Worm (Caenorhabditis elegans) whole organism, L3 larva: ENCODE results near the gene lev-9.

Experiments used
- ceh-82 ChIP-seq: fragments of 150-350 bp; optimal IDR thresholded peaks from 2 replicates; lab custom pipeline; 2014; ENCODE audit warnings: missing biosample characterization, missing genetic modification characterization
- jun-1 ChIP-seq: fragments of 150-350 bp; optimal IDR thresholded peaks from 2 replicates; lab custom pipeline; 2014; ENCODE audit warnings: missing biosample characterization, missing genetic modification reagents, missing genetic modification characterization
- lsy-12 ChIP-seq: sonication (generic microtip); optimal IDR thresholded peaks from 2 replicates; lab custom pipeline; 2016; ENCODE audit warnings: mild to moderate bottlenecking, missing genetic modification characterization, missing compliant biosample characterization
- mdl-1 ChIP-seq: fragments of 150-350 bp; optimal IDR thresholded peaks from 2 replicates; lab custom pipeline; 2014; ENCODE audit warnings: missing biosample characterization, missing genetic modification characterization
- mml-1 ChIP-seq: fragments of 150-350 bp; sonication (generic microtip); optimal IDR thresholded peaks from 3 replicates; lab custom pipeline; 2014; ENCODE audit warnings: missing biosample characterization, missing genetic modification characterization
- nhr-237 ChIP-seq: fragments of 150-350 bp; optimal IDR thresholded peaks from 2 replicates; lab custom pipeline; 2014; ENCODE audit warnings: missing biosample characterization, missing genetic modification characterization
- nhr-28 ChIP-seq: fragments of 150-350 bp; optimal IDR thresholded peaks from 2 replicates; lab custom pipeline; 2014; ENCODE audit warnings: missing biosample characterization, missing genetic modification characterization
- pqm-1 ChIP-seq: fragments of 150-350 bp; optimal IDR thresholded peaks from 2 replicates; lab custom pipeline; 2017; ENCODE audit warnings: missing biosample characterization, missing genetic modification characterization, inconsistent platforms
- skn-1 ChIP-seq: fragments of 150-350 bp; optimal IDR thresholded peaks from 2 replicates; lab custom pipeline; 2014; ENCODE audit warnings: missing biosample characterization, missing genetic modification characterization
- unc-39 ChIP-seq: sonication (generic microtip); optimal IDR thresholded peaks from 4 replicates; lab custom pipeline; 2017; ENCODE audit warnings: missing biosample characterization, missing genetic modification characterization
- ztf-11 ChIP-seq: fragments of 150-350 bp; optimal IDR thresholded peaks from 2 replicates; lab custom pipeline; 2014; ENCODE audit warnings: missing biosample characterization, missing genetic modification characterization

ce11 chrX:6286154-6286553 lies 5.4 kb downstream of the lev-9 start:
- TF ChIP-seq skn-1 (tag; lab: Kevin White, UChicago), result no peak
- no peak for TF ChIP-seq nhr-28 (tag; lab: Kevin White, UChicago)
- TF ChIP-seq nhr-237 (tag; lab: Kevin White, UChicago), result no peak
- no peak for TF ChIP-seq jun-1 (tag; lab: Kevin White, UChicago)
- no peak for TF ChIP-seq pqm-1 (tag; lab: Kevin White, UChicago)
- TF ChIP-seq lsy-12, result no peak
- no peak for TF ChIP-seq mdl-1 (tag; lab: Kevin White, UChicago)
- TF ChIP-seq ceh-82 (tag; lab: Kevin White, UChicago), result no peak
- no peak for TF ChIP-seq unc-39
- TF ChIP-seq mml-1 (tag; lab: Kevin White, UChicago), result no peak
- TF ChIP-seq ztf-11 (tag; lab: Kevin White, UChicago), result no peak
